Fruit fly (Drosophila melanogaster) whole organism, embryonic: Measurements from ENCODE around the gene dmrt93B.

Experiments
- Abd-B ChIP-seq: fragments of 200-800 bp; sonication (Bioruptor generic); optimal IDR thresholded peaks from 2 replicates; lab custom pipeline; 2018; ENCODE audit warnings: missing biosample characterization, mild to moderate bottlenecking, missing genetic modification characterization, moderate library complexity
- Adf1 ChIP-seq: fragments of 200-800 bp; sonication (Bioruptor generic); IDR thresholded peaks from 2 replicates; pipeline ENCODE4 v1.3.6; 2022; ENCODE audit warnings: missing biosample characterization, missing genetic modification characterization
- CG1024 ChIP-seq: fragments of 200-800 bp; sonication (Bioruptor generic); IDR thresholded peaks from 2 replicates; pipeline ENCODE4 v1.3.6; 2022; ENCODE audit warnings: missing biosample characterization, missing genetic modification characterization
- CG10431 ChIP-seq: fragments of 200-800 bp; sonication (Bioruptor generic); optimal IDR thresholded peaks from 3 replicates; lab custom pipeline; 2018; ENCODE audit warnings: missing biosample characterization, mild to moderate bottlenecking, missing genetic modification characterization
- CG11696 ChIP-seq: fragments of 200-800 bp; sonication (Bioruptor generic); IDR thresholded peaks from 2 replicates; pipeline ENCODE4 v1.3.6; 2022; ENCODE audit warnings: missing biosample characterization, missing genetic modification characterization
- CG1233 ChIP-seq: fragments of 200-800 bp; sonication (Bioruptor generic); optimal IDR thresholded peaks from 4 replicates; lab custom pipeline; 2018; ENCODE audit warnings: missing biosample characterization, mild to moderate bottlenecking, missing genetic modification characterization
- CG12769 ChIP-seq: fragments of 200-800 bp; sonication (Bioruptor generic); optimal IDR thresholded peaks from 2 replicates; lab custom pipeline; 2019; ENCODE audit warnings: missing biosample characterization, mild to moderate bottlenecking, missing genetic modification characterization, moderate library complexity
- CG13424 ChIP-seq: fragments of 200-800 bp; sonication (Bioruptor generic); optimal IDR thresholded peaks from 2 replicates; lab custom pipeline; 2019; ENCODE audit warnings: missing biosample characterization, mild to moderate bottlenecking, missing genetic modification characterization, moderate library complexity
- CG14860 ChIP-seq: fragments of 200-800 bp; sonication (Bioruptor generic); IDR thresholded peaks from 3 replicates; pipeline ENCODE4 v1.3.6; 2022; ENCODE audit warnings: missing biosample characterization, missing genetic modification characterization; ENCODE audit not compliant: partially characterized antibody
- CG17359 ChIP-seq: fragments of 200-800 bp; sonication (Bioruptor generic); optimal IDR thresholded peaks from 3 replicates; lab custom pipeline; 2018; ENCODE audit warnings: missing biosample characterization, mild to moderate bottlenecking, missing genetic modification characterization, moderate library complexity
- CG17361 ChIP-seq: fragments of 200-800 bp; sonication (Bioruptor generic); IDR thresholded peaks from 3 replicates; pipeline ENCODE4 v1.3.6; 2022; ENCODE audit warnings: missing biosample characterization, missing genetic modification characterization
- CG1792 ChIP-seq: fragments of 200-800 bp; sonication (Bioruptor generic); optimal IDR thresholded peaks from 2 replicates; lab custom pipeline; 2016; ENCODE audit warnings: missing biosample characterization, missing genetic modification characterization
- CG18599 ChIP-seq: fragments of 200-800 bp; sonication (Bioruptor generic); optimal IDR thresholded peaks from 3 replicates; lab custom pipeline; 2017; ENCODE audit warnings: missing biosample characterization, missing genetic modification characterization, mild to moderate bottlenecking, moderate library complexity, missing genetic modification reagents
- CG2116 ChIP-seq: fragments of 200-800 bp; sonication (Bioruptor generic); optimal IDR thresholded peaks from 3 replicates; lab custom pipeline; 2018; ENCODE audit warnings: missing biosample characterization, mild to moderate bottlenecking, missing genetic modification characterization
- CG2120 ChIP-seq: fragments of 200-800 bp; sonication (Bioruptor generic); optimal IDR thresholded peaks from 3 replicates; lab custom pipeline; 2016; ENCODE audit warnings: missing biosample characterization, missing genetic modification characterization
- CG3065 ChIP-seq: fragments of 200-800 bp; sonication (Bioruptor generic); optimal IDR thresholded peaks from 2 replicates; lab custom pipeline; 2016; ENCODE audit warnings: missing biosample characterization, missing genetic modification characterization
- CG32767 ChIP-seq: fragments of 200-800 bp; sonication (Bioruptor generic); IDR thresholded peaks from 2 replicates; pipeline ENCODE4 v1.3.6; 2022; ENCODE audit warnings: missing biosample characterization, missing genetic modification characterization
- CG3995 ChIP-seq: fragments of 200-800 bp; sonication (Bioruptor generic); optimal IDR thresholded peaks from 3 replicates; lab custom pipeline; 2016; ENCODE audit warnings: missing biosample characterization, missing genetic modification characterization
- CG42726 ChIP-seq: fragments of 200-800 bp; sonication (Bioruptor generic); IDR thresholded peaks from 2 replicates; pipeline ENCODE4 v1.3.6; 2022; ENCODE audit warnings: missing biosample characterization, missing genetic modification characterization; ENCODE audit not compliant: partially characterized antibody
- CG5180 ChIP-seq: fragments of 200-800 bp; sonication (Bioruptor generic); optimal IDR thresholded peaks from 3 replicates; lab custom pipeline; 2017; ENCODE audit warnings: missing biosample characterization, missing genetic modification characterization, mild to moderate bottlenecking, moderate library complexity, missing genetic modification reagents
- CG8478 ChIP-seq: fragments of >200 bp; optimal IDR thresholded peaks from 2 replicates; lab custom pipeline; 2018
- CG9437 ChIP-seq: fragments of 200-800 bp; sonication (Bioruptor generic); optimal IDR thresholded peaks from 2 replicates; lab custom pipeline; 2018; ENCODE audit warnings: missing biosample characterization, mild to moderate bottlenecking, missing genetic modification characterization
- CHES-1-like ChIP-seq: fragments of 200-800 bp; sonication (Bioruptor generic); optimal IDR thresholded peaks from 2 replicates; lab custom pipeline; 2016; ENCODE audit warnings: missing biosample characterization, missing genetic modification characterization
- CTCF ChIP-seq: fragments of 200-800 bp; sonication (Bioruptor generic); optimal IDR thresholded peaks from 2 replicates; lab custom pipeline; 2017; ENCODE audit warnings: missing biosample characterization, mild to moderate bottlenecking, missing genetic modification characterization, moderate library complexity
- CoRest ChIP-seq: fragments of 200-800 bp; sonication (Bioruptor generic); optimal IDR thresholded peaks from 3 replicates; lab custom pipeline; 2018; ENCODE audit warnings: missing biosample characterization, mild to moderate bottlenecking, missing genetic modification characterization, moderate library complexity
- Dek ChIP-seq: fragments of 200-800 bp; sonication (Bioruptor generic); optimal IDR thresholded peaks from 3 replicates; lab custom pipeline; 2019; ENCODE audit warnings: missing biosample characterization, mild to moderate bottlenecking, missing genetic modification characterization, moderate library complexity
- Dp ChIP-seq: fragments of 200-800 bp; sonication (Bioruptor generic); optimal IDR thresholded peaks from 2 replicates; lab custom pipeline; 2018; ENCODE audit warnings: missing biosample characterization, mild to moderate bottlenecking, missing genetic modification characterization, moderate library complexity
- E2f2 ChIP-seq: fragments of 200-800 bp; sonication (Bioruptor generic); IDR thresholded peaks from 2 replicates; pipeline ENCODE4 v1.3.6; 2022; ENCODE audit warnings: missing biosample characterization, missing genetic modification characterization
- Fer3 ChIP-seq: fragments of 200-800 bp; sonication (Bioruptor generic); optimal IDR thresholded peaks from 2 replicates; lab custom pipeline; 2018; ENCODE audit warnings: missing biosample characterization, mild to moderate bottlenecking, missing genetic modification characterization, moderate library complexity
- Hand ChIP-seq: fragments of 200-800 bp; sonication (Bioruptor generic); optimal IDR thresholded peaks from 2 replicates; lab custom pipeline; 2017; ENCODE audit warnings: mild to moderate bottlenecking, missing biosample characterization, missing genetic modification reagents, missing genetic modification characterization
- Rx ChIP-seq: fragments of 200-800 bp; sonication (Bioruptor generic); IDR thresholded peaks from 2 replicates; pipeline ENCODE4 v1.3.6; 2022; ENCODE audit warnings: missing biosample characterization, missing genetic modification characterization
- Side ChIP-seq: fragments of 200-800 bp; sonication (Bioruptor generic); optimal IDR thresholded peaks from 2 replicates; lab custom pipeline; 2016; ENCODE audit warnings: missing biosample characterization, missing genetic modification characterization
- Sry-β ChIP-seq: fragments of 200-800 bp; sonication (Bioruptor generic); optimal IDR thresholded peaks from 2 replicates; lab custom pipeline; 2018; ENCODE audit warnings: missing biosample characterization, mild to moderate bottlenecking, missing genetic modification characterization, moderate library complexity
- Tbp ChIP-seq: fragments of >200 bp; optimal IDR thresholded peaks from 2 replicates; lab custom pipeline; 2018; ENCODE audit warnings: missing biosample characterization, missing genetic modification characterization
- Vsx1 ChIP-seq: fragments of 200-800 bp; sonication (Bioruptor generic); optimal IDR thresholded peaks from 2 replicates; lab custom pipeline; 2017; ENCODE audit warnings: missing biosample characterization, mild to moderate bottlenecking, missing genetic modification characterization, missing genetic modification reagents
- ac ChIP-seq: fragments of 200-800 bp; sonication (Bioruptor generic); optimal IDR thresholded peaks from 3 replicates; lab custom pipeline; 2017; ENCODE audit warnings: missing biosample characterization, mild to moderate bottlenecking, missing genetic modification characterization
- ase ChIP-seq: fragments of 200-800 bp; sonication (Bioruptor generic); IDR thresholded peaks from 3 replicates; pipeline ENCODE4 v1.3.6; 2022; ENCODE audit warnings: missing biosample characterization, missing genetic modification characterization
- crc ChIP-seq: fragments of 200-800 bp; sonication (Bioruptor generic); optimal IDR thresholded peaks from 2 replicates; lab custom pipeline; 2016; ENCODE audit warnings: missing biosample characterization, missing genetic modification characterization
- ewg ChIP-seq: fragments of 200-800 bp; sonication (Bioruptor generic); optimal IDR thresholded peaks from 3 replicates; lab custom pipeline; 2017; ENCODE audit warnings: mild to moderate bottlenecking, missing biosample characterization, missing genetic modification reagents, missing genetic modification characterization
- exex ChIP-seq: fragments of 200-800 bp; sonication (Bioruptor generic); optimal IDR thresholded peaks from 4 replicates; lab custom pipeline; 2018; ENCODE audit warnings: missing biosample characterization, mild to moderate bottlenecking, missing genetic modification characterization, moderate library complexity
- fu2 ChIP-seq: fragments of 200-800 bp; sonication (Bioruptor generic); optimal IDR thresholded peaks from 2 replicates; lab custom pipeline; 2016; ENCODE audit warnings: missing biosample characterization, missing genetic modification characterization
- gcm ChIP-seq: fragments of 200-800 bp; sonication (Bioruptor generic); optimal IDR thresholded peaks from 2 replicates; lab custom pipeline; 2019; ENCODE audit warnings: missing biosample characterization, mild to moderate bottlenecking, missing genetic modification characterization, moderate library complexity
- gsb-n ChIP-seq: fragments of 200-800 bp; sonication (Bioruptor generic); optimal IDR thresholded peaks from 3 replicates; lab custom pipeline; 2018; ENCODE audit warnings: missing biosample characterization, mild to moderate bottlenecking, missing genetic modification characterization
- jumu ChIP-seq: fragments of 200-800 bp; sonication (Bioruptor generic); optimal IDR thresholded peaks from 3 replicates; lab custom pipeline; 2016; ENCODE audit warnings: missing biosample characterization, missing genetic modification characterization
- ken ChIP-seq: fragments of 200-800 bp; sonication (Bioruptor generic); IDR thresholded peaks from 3 replicates; pipeline ENCODE4 v1.3.6; 2022; ENCODE audit warnings: missing biosample characterization, missing genetic modification characterization
- lab ChIP-seq: fragments of 200-800 bp; sonication (Bioruptor generic); optimal IDR thresholded peaks from 3 replicates; lab custom pipeline; 2017; ENCODE audit warnings: missing biosample characterization, missing genetic modification characterization, mild to moderate bottlenecking, moderate library complexity, missing genetic modification reagents
- onecut ChIP-seq: fragments of 200-800 bp; sonication (Bioruptor generic); IDR thresholded peaks from 2 replicates; pipeline ENCODE4 v1.3.6; 2022; ENCODE audit warnings: missing biosample characterization, missing genetic modification characterization
- wdn ChIP-seq: fragments of 200-800 bp; sonication (Bioruptor generic); IDR thresholded peaks from 2 replicates; pipeline ENCODE4 v1.3.6; 2022; ENCODE audit warnings: missing biosample characterization, missing genetic modification characterization
- wor ChIP-seq: fragments of 200-800 bp; sonication (Bioruptor generic); IDR thresholded peaks from 2 replicates; pipeline ENCODE4 v1.3.6; 2022; ENCODE audit warnings: missing biosample characterization, missing genetic modification characterization
- z ChIP-seq: fragments of 200-800 bp; sonication (Bioruptor generic); IDR thresholded peaks from 3 replicates; pipeline ENCODE4 v1.3.6; 2022; ENCODE audit warnings: missing biosample characterization, missing genetic modification characterization

The dmrt93B gene

dm6 chr3R:21065010-21065695 is 8.7 kb upstream of the dmrt93B start, which contains the start of gene AnxB9 (continued):
- TF ChIP-seq ewg (GFP tag; lab: Kevin White, UChicago) (no peak), Adf1 (peak; percentile 36; the same call in 1 of the 2 replicates), CG32767 (GFP tag; lab: Robert Waterston, UW) (no peak), CG5180 (GFP tag; lab: Kevin White, UChicago) (no peak), exex (tag; lab: Kevin White, UChicago) (peak; percentile 26), CG10431 (no peak), gcm (no peak), CG17361 (no peak), ase (no peak), CG17359 (tag; lab: Kevin White, UChicago) (peak; percentile 40), CG1024 (GFP tag; lab: Robert Waterston, UW) (no peak), Hand (GFP tag; lab: Kevin White, UChicago) (peak; percentile 75), CHES-1-like (no peak), CG1233 (GFP tag; lab: Kevin White, UChicago) (no peak), lab (GFP tag; lab: Kevin White, UChicago) (peak; percentile 73), CG12769 (tag; lab: Kevin White, UChicago) (peak; percentile 9), gsb-n (tag; lab: Kevin White, UChicago) (no peak), CTCF (no peak), wor (GFP tag; lab: Robert Waterston, UW) (no peak), Side (GFP tag; lab: Kevin White, UChicago) (peak; percentile 42), jumu (GFP tag; lab: Kevin White, UChicago) (no peak), CG2120 (GFP tag; lab: Kevin White, UChicago) (no peak), wdn (GFP tag; lab: Robert Waterston, UW) (no peak), crc (no peak), CG1792 (GFP tag; lab: Kevin White, UChicago) (no peak), Rx (GFP tag; lab: Robert Waterston, UW) (no peak), Vsx1 (GFP tag; lab: Kevin White, UChicago) (peak; percentile 19), CG13424 (tag; lab: Kevin White, UChicago) (no peak), CG3995 (GFP tag; lab: Kevin White, UChicago) (no peak), onecut (peak; percentile 60), CG3065 (GFP tag; lab: Kevin White, UChicago) (no peak), CG9437 (GFP tag; lab: Kevin White, UChicago) (no peak), CG11696 (peak; percentile 31; the same call in 1 of the 2 replicates), CG14860 (no peak; the same call in 1 of the 3 replicates), CoRest (tag; lab: Kevin White, UChicago) (no peak), Tbp (peak; percentile 79), ken (GFP tag; lab: Robert Waterston, UW) (0 out of 3 replicates have a peak, but pooled peaks have one; percentile 52), E2f2 (no peak), ac (GFP tag; lab: Kevin White, UChicago) (peak; percentile 15), Dp (no peak), CG42726 (GFP tag; lab: Robert Waterston, UW) (peak; percentile 77; the same call in 1 of the 2 replicates), CG2116 (GFP tag; lab: Kevin White, UChicago) (no peak), z (GFP tag; lab: Robert Waterston, UW) (no peak), Fer3 (peak; percentile 57), Abd-B (no peak), CG18599 (GFP tag; lab: Kevin White, UChicago) (peak; percentile 66), CG8478 (lab: Kevin White, UChicago) (no peak), fu2 (no peak), Sry-β (no peak), Dek (tag; lab: Kevin White, UChicago) (no peak)
